Fruit fly (Drosophila melanogaster) Kc167 (cell line): ENCODE data around the gene CG12507.

Experiments used
- Myc ChIP-seq: fragments of >200 bp; optimal IDR thresholded peaks from 2 replicates; lab custom pipeline; 2017; ENCODE audit warnings: missing external identifiers
- Sin3A ChIP-seq: fragments of >200 bp; optimal IDR thresholded peaks from 2 replicates; lab custom pipeline; 2018; ENCODE audit warnings: missing external identifiers
- h ChIP-seq: fragments of >200 bp; optimal IDR thresholded peaks from 3 replicates; lab custom pipeline; 2018; ENCODE audit warnings: missing external identifiers
- insv ChIP-seq: fragments of >200 bp; optimal IDR thresholded peaks from 3 replicates; lab custom pipeline; 2018; ENCODE audit warnings: missing external identifiers
- psq ChIP-seq: fragments of >200 bp; optimal IDR thresholded peaks from 2 replicates; lab custom pipeline; 2017; ENCODE audit warnings: missing external identifiers
- ttk ChIP-seq: sonication (Bioruptor generic); optimal IDR thresholded peaks from 2 replicates; lab custom pipeline; 2017; ENCODE audit warnings: missing external identifiers

- TF ChIP-seq Sin3A: no peak
- TF ChIP-seq psq (lab: Kevin White, UChicago): no peak
- TF ChIP-seq ttk: no peak
- TF ChIP-seq h (lab: Kevin White, UChicago): no peak
- no peak for TF ChIP-seq Myc (lab: Kevin White, UChicago)
- TF ChIP-seq insv: no peak
Measured at dm6 chrX:16313078-16313875, 46.9 kb upstream of the CG12507 start, which contains the start of the genes CG9915 and SWIP.
